Fruit fly (Drosophila melanogaster) whole organism, embryonic: ENCODE data around the gene CG32281.

Source experiments
- ATbp ChIP-seq: fragments of 200-800 bp; sonication (Bioruptor generic); optimal IDR thresholded peaks from 2 replicates; lab custom pipeline; 2017; ENCODE audit warnings: missing biosample characterization, mild to moderate bottlenecking, missing genetic modification characterization, missing genetic modification reagents
- Atf6 ChIP-seq: fragments of 200-800 bp; sonication (Bioruptor generic); IDR thresholded peaks from 2 replicates; pipeline ENCODE4 v1.3.6; 2022; ENCODE audit warnings: missing biosample characterization, missing genetic modification characterization
- B-H2 ChIP-seq: fragments of 200-800 bp; sonication (Bioruptor generic); optimal IDR thresholded peaks from 2 replicates; lab custom pipeline; 2018; ENCODE audit warnings: missing biosample characterization, mild to moderate bottlenecking, missing genetic modification characterization
- CG11085 ChIP-seq: fragments of 200-800 bp; sonication (Bioruptor generic); IDR thresholded peaks from 2 replicates; pipeline ENCODE4 v1.3.6; 2022; ENCODE audit warnings: missing biosample characterization, missing genetic modification characterization
- CG11695 ChIP-seq: fragments of 200-800 bp; sonication (Bioruptor generic); IDR thresholded peaks from 3 replicates; pipeline ENCODE4 v1.3.6; 2022; ENCODE audit warnings: missing biosample characterization, missing genetic modification characterization
- CG12299 ChIP-seq: fragments of 200-800 bp; sonication (Bioruptor generic); optimal IDR thresholded peaks from 2 replicates; lab custom pipeline; 2018; ENCODE audit warnings: missing biosample characterization, mild to moderate bottlenecking, missing genetic modification characterization
- CG13775 ChIP-seq: fragments of 200-800 bp; sonication (Bioruptor generic); optimal IDR thresholded peaks from 3 replicates; lab custom pipeline; 2017; ENCODE audit warnings: missing biosample characterization, mild to moderate bottlenecking, missing genetic modification characterization
- CG13894 ChIP-seq: fragments of 200-800 bp; sonication (Bioruptor generic); optimal IDR thresholded peaks from 3 replicates; lab custom pipeline; 2018; ENCODE audit warnings: missing biosample characterization, mild to moderate bottlenecking, missing genetic modification characterization, moderate library complexity
- CG14014 ChIP-seq: fragments of 200-800 bp; sonication (Bioruptor generic); IDR thresholded peaks from 2 replicates; pipeline ENCODE4 v1.3.6; 2022; ENCODE audit warnings: missing biosample characterization, missing genetic modification characterization
- CG15514 ChIP-seq: fragments of 200-800 bp; sonication (Bioruptor generic); optimal IDR thresholded peaks from 3 replicates; lab custom pipeline; 2017; ENCODE audit warnings: missing biosample characterization, missing genetic modification characterization, mild to moderate bottlenecking, moderate library complexity, missing genetic modification reagents
- CG16815 ChIP-seq: fragments of 200-800 bp; sonication (Bioruptor generic); optimal IDR thresholded peaks from 3 replicates; lab custom pipeline; 2017; ENCODE audit warnings: missing biosample characterization, mild to moderate bottlenecking, missing genetic modification characterization
- CG1832 ChIP-seq: fragments of 200-800 bp; sonication (Bioruptor generic); optimal IDR thresholded peaks from 2 replicates; lab custom pipeline; 2017; ENCODE audit warnings: missing biosample characterization, mild to moderate bottlenecking, missing genetic modification characterization, inconsistent platforms
- CG2875 ChIP-seq: fragments of 200-800 bp; sonication (Bioruptor generic); optimal IDR thresholded peaks from 2 replicates; lab custom pipeline; 2017; ENCODE audit warnings: missing biosample characterization, mild to moderate bottlenecking, missing genetic modification characterization, missing genetic modification reagents
- CG5245 ChIP-seq: fragments of 200-800 bp; sonication (Bioruptor generic); optimal IDR thresholded peaks from 3 replicates; lab custom pipeline; 2016; ENCODE audit warnings: missing biosample characterization, missing genetic modification characterization
- CG6689 ChIP-seq: fragments of 200-800 bp; sonication (Bioruptor generic); IDR thresholded peaks from 2 replicates; pipeline ENCODE4 v1.3.6; 2022; ENCODE audit warnings: missing biosample characterization, missing genetic modification characterization
- CG6813 ChIP-seq: fragments of 200-800 bp; sonication (Bioruptor generic); optimal IDR thresholded peaks from 2 replicates; lab custom pipeline; 2017; ENCODE audit warnings: missing biosample characterization, missing genetic modification characterization, mild to moderate bottlenecking, moderate library complexity, missing genetic modification reagents
- CG6854 ChIP-seq: fragments of 200-800 bp; sonication (Bioruptor generic); optimal IDR thresholded peaks from 3 replicates; lab custom pipeline; 2017; ENCODE audit warnings: missing biosample characterization, mild to moderate bottlenecking, missing genetic modification characterization
- CG8388 ChIP-seq: fragments of 200-800 bp; sonication (Bioruptor generic); optimal IDR thresholded peaks from 2 replicates; lab custom pipeline; 2019; ENCODE audit warnings: missing biosample characterization, mild to moderate bottlenecking, missing genetic modification characterization, moderate library complexity
- CG8944 ChIP-seq: fragments of 200-800 bp; sonication (Bioruptor generic); optimal IDR thresholded peaks from 3 replicates; lab custom pipeline; 2016; ENCODE audit warnings: missing biosample characterization, missing genetic modification characterization
- D ChIP-seq, 2 experiments: fragments of 200-800 bp in 1 of 2; fragments of >200 bp in 1 of 2; sonication (Bioruptor generic) in 1 of 2; optimal IDR thresholded peaks; 2 replicates in 1 of 2; 3 replicates in 1 of 2; lab custom pipeline; 2017; ENCODE audit warnings: mild to moderate bottlenecking in 1 of 2, missing biosample characterization in 1 of 2, missing genetic modification characterization in 1 of 2, missing genetic modification reagents in 1 of 2
- Dref ChIP-seq: fragments of 200-800 bp; sonication (Bioruptor generic); IDR thresholded peaks from 2 replicates; pipeline ENCODE4 v1.3.6; 2022; ENCODE audit warnings: missing biosample characterization, missing genetic modification characterization
- Drgx ChIP-seq: fragments of 200-800 bp; sonication (Bioruptor generic); IDR thresholded peaks from 2 replicates; pipeline ENCODE4 v1.3.6; 2022; ENCODE audit warnings: missing biosample characterization, missing genetic modification characterization
- Hmr ChIP-seq: fragments of 200-800 bp; sonication (Bioruptor generic); optimal IDR thresholded peaks from 3 replicates; lab custom pipeline; 2017; ENCODE audit warnings: mild to moderate bottlenecking, missing biosample characterization, missing genetic modification reagents, missing genetic modification characterization
- NC2β ChIP-seq: fragments of 200-800 bp; sonication (Bioruptor generic); optimal IDR thresholded peaks from 2 replicates; lab custom pipeline; 2016; ENCODE audit warnings: missing biosample characterization, missing genetic modification characterization
- NfI ChIP-seq: fragments of 200-800 bp; sonication (Bioruptor generic); optimal IDR thresholded peaks from 3 replicates; lab custom pipeline; 2018; ENCODE audit warnings: missing biosample characterization, mild to moderate bottlenecking, missing genetic modification characterization, moderate library complexity
- Scr ChIP-seq: fragments of 200-800 bp; sonication (Bioruptor generic); IDR thresholded peaks from 2 replicates; pipeline ENCODE4 v1.3.6; 2022; ENCODE audit warnings: missing biosample characterization, missing genetic modification characterization; ENCODE audit not compliant: partially characterized antibody
- Xbp1 ChIP-seq: fragments of 200-800 bp; sonication (Bioruptor generic); optimal IDR thresholded peaks from 3 replicates; lab custom pipeline; 2016; ENCODE audit warnings: missing biosample characterization, mild to moderate bottlenecking, missing genetic modification characterization
- ase ChIP-seq: fragments of 200-800 bp; sonication (Bioruptor generic); IDR thresholded peaks from 3 replicates; pipeline ENCODE4 v1.3.6; 2022; ENCODE audit warnings: missing biosample characterization, missing genetic modification characterization
- ato ChIP-seq: fragments of 200-800 bp; sonication (Bioruptor generic); IDR thresholded peaks from 2 replicates; pipeline ENCODE4 v1.3.6; 2022; ENCODE audit warnings: missing biosample characterization, missing genetic modification characterization; ENCODE audit not compliant: partially characterized antibody
- danr ChIP-seq: fragments of 200-800 bp; sonication (Bioruptor generic); IDR thresholded peaks from 2 replicates; pipeline ENCODE4 v1.3.6; 2022; ENCODE audit warnings: missing biosample characterization, missing genetic modification characterization
- eyg ChIP-seq: fragments of 200-800 bp; sonication (Bioruptor generic); optimal IDR thresholded peaks from 3 replicates; lab custom pipeline; 2016; ENCODE audit warnings: missing biosample characterization, missing genetic modification characterization
- insv ChIP-seq, 2 experiments: fragments of 200-800 bp; sonication (Bioruptor generic); optimal IDR thresholded peaks; 3 replicates each; lab custom pipeline; 2016 to 2018; ENCODE audit warnings: missing biosample characterization in 2 of 2, missing genetic modification characterization in 2 of 2
- ken ChIP-seq: fragments of 200-800 bp; sonication (Bioruptor generic); IDR thresholded peaks from 3 replicates; pipeline ENCODE4 v1.3.6; 2022; ENCODE audit warnings: missing biosample characterization, missing genetic modification characterization
- nerfin-2 ChIP-seq: fragments of 200-800 bp; sonication (Bioruptor generic); IDR thresholded peaks from 2 replicates; pipeline ENCODE4 v1.3.6; 2022; ENCODE audit warnings: missing biosample characterization, missing genetic modification characterization; ENCODE audit not compliant: partially characterized antibody
- nmo ChIP-seq: fragments of 200-800 bp; sonication (Bioruptor generic); optimal IDR thresholded peaks from 2 replicates; lab custom pipeline; 2018; ENCODE audit warnings: missing biosample characterization, mild to moderate bottlenecking, missing genetic modification characterization, moderate library complexity
- pfk ChIP-seq: fragments of 200-800 bp; sonication (Bioruptor generic); optimal IDR thresholded peaks from 2 replicates; lab custom pipeline; 2018; ENCODE audit warnings: missing biosample characterization, mild to moderate bottlenecking, missing genetic modification characterization, moderate library complexity
- phol ChIP-seq: fragments of 200-800 bp; sonication (Bioruptor generic); optimal IDR thresholded peaks from 3 replicates; lab custom pipeline; 2018; ENCODE audit warnings: missing biosample characterization, mild to moderate bottlenecking, missing genetic modification characterization, moderate library complexity
- pum ChIP-seq: fragments of 200-800 bp; sonication (Bioruptor generic); optimal IDR thresholded peaks from 2 replicates; lab custom pipeline; 2016; ENCODE audit warnings: missing biosample characterization, missing genetic modification characterization
- schlank ChIP-seq: fragments of 200-800 bp; sonication (Bioruptor generic); optimal IDR thresholded peaks from 2 replicates; lab custom pipeline; 2018; ENCODE audit warnings: missing biosample characterization, mild to moderate bottlenecking, missing genetic modification characterization
- scrt ChIP-seq: fragments of 200-800 bp; sonication (Bioruptor generic); optimal IDR thresholded peaks from 2 replicates; lab custom pipeline; 2018; ENCODE audit warnings: missing biosample characterization, mild to moderate bottlenecking, missing genetic modification characterization, moderate library complexity
- sens-2 ChIP-seq: fragments of 200-800 bp; sonication (Bioruptor generic); IDR thresholded peaks from 2 replicates; pipeline ENCODE4 v1.3.6; 2022; ENCODE audit warnings: missing biosample characterization, missing genetic modification characterization
- sima ChIP-seq: fragments of 200-800 bp; sonication (Bioruptor generic); optimal IDR thresholded peaks from 2 replicates; lab custom pipeline; 2016; ENCODE audit warnings: missing biosample characterization, missing genetic modification characterization
- tin ChIP-seq: fragments of 200-800 bp; sonication (Bioruptor generic); optimal IDR thresholded peaks from 3 replicates; lab custom pipeline; 2016; ENCODE audit warnings: missing biosample characterization, missing genetic modification characterization

CG32281 gene

dm6 chr3L:3164951-3165350, 4.2 kb upstream of the CG32281 start, which contains the start of gene CG32280 (continued):
- TF ChIP-seq CG13894 (no peak), sima (GFP tag; lab: Kevin White, UChicago) (no peak), schlank (tag; lab: Kevin White, UChicago) (no peak), CG1832 (GFP tag; lab: Kevin White, UChicago) (no peak), insv (GFP tag; optimal IDR thresholded peaks at IDR 0.05; lab: Kevin White, UChicago) (peak in 1 of 2 experiments; percentile 11), Dref (GFP tag; lab: Robert Waterston, UW) (peak; percentile 96), Xbp1 (GFP tag; lab: Kevin White, UChicago) (peak; percentile 13), ase (no peak), phol (tag; lab: Kevin White, UChicago) (peak; percentile 29), pfk (GFP tag; lab: Kevin White, UChicago) (peak; percentile 69), CG6854 (GFP tag; lab: Kevin White, UChicago) (no peak), CG8944 (GFP tag; lab: Kevin White, UChicago) (no peak), sens-2 (GFP tag; lab: Robert Waterston, UW) (no peak), B-H2 (GFP tag; lab: Kevin White, UChicago) (peak; percentile 20), Atf6 (GFP tag; lab: Robert Waterston, UW) (peak; percentile 40; the same call in 1 of the 2 replicates), CG15514 (peak; percentile 72), ken (no peak), NfI (GFP tag; lab: Kevin White, UChicago) (no peak), CG8388 (GFP tag; lab: Kevin White, UChicago) (no peak), nmo (GFP tag; lab: Kevin White, UChicago) (peak; percentile 38), CG6689 (GFP tag; lab: Robert Waterston, UW) (no peak), danr (GFP tag; lab: Robert Waterston, UW) (no peak), scrt (GFP tag; lab: Kevin White, UChicago) (no peak), CG11085 (GFP tag; lab: Robert Waterston, UW) (no peak), ato (GFP tag; lab: Robert Waterston, UW) (peak; percentile 85), eyg (GFP tag; lab: Kevin White, UChicago) (no peak), CG14014 (peak; percentile 16; the same call in 1 of the 2 replicates), D (optimal IDR thresholded peaks at IDR 0.05; lab: Kevin White, UChicago) (no peak), D (GFP tag; optimal IDR thresholded peaks at IDR 0.05; lab: Kevin White, UChicago) (no peak), CG13775 (no peak), nerfin-2 (GFP tag; lab: Robert Waterston, UW) (peak; percentile 81), CG5245 (GFP tag; lab: Kevin White, UChicago) (no peak), CG6813 (GFP tag; lab: Kevin White, UChicago) (peak; percentile 29), CG16815 (GFP tag; lab: Kevin White, UChicago) (no peak), CG2875 (GFP tag; lab: Kevin White, UChicago) (no peak), CG12299 (tag; lab: Kevin White, UChicago) (no peak), Scr (GFP tag; lab: Robert Waterston, UW) (peak; percentile 84), NC2β (GFP tag; lab: Kevin White, UChicago) (peak; percentile 33), CG11695 (no peak), Hmr (GFP tag; lab: Kevin White, UChicago) (no peak), tin (GFP tag; lab: Kevin White, UChicago) (no peak), Drgx (GFP tag; lab: Robert Waterston, UW) (no peak), pum (GFP tag; lab: Kevin White, UChicago) (peak; percentile 6), ATbp (GFP tag; lab: Kevin White, UChicago) (no peak)
- TF ChIP-seq, all 482 proteins: peak for 154
